Worm (Caenorhabditis elegans) whole organism, L4/young adult: ENCODE data around the gene ZC443.3.

ENCODE experiments used
- W03F9.2 ChIP-seq: fragments of 150-350 bp; optimal IDR thresholded peaks from 2 replicates; lab custom pipeline; 2014; ENCODE audit warnings: missing biosample characterization, missing genetic modification characterization
- dao-5 ChIP-seq: sonication (generic microtip); optimal IDR thresholded peaks from 2 replicates; lab custom pipeline; 2016; ENCODE audit warnings: missing genotype, missing genetic modification characterization, moderate library complexity, missing compliant biosample characterization
- him-1 ChIP-seq: sonication (generic microtip); optimal IDR thresholded peaks from 2 replicates; lab custom pipeline; 2016; ENCODE audit warnings: missing genotype, missing genetic modification reagents, missing genetic modification characterization, missing compliant biosample characterization

Gene ZC443.3

DNA sequence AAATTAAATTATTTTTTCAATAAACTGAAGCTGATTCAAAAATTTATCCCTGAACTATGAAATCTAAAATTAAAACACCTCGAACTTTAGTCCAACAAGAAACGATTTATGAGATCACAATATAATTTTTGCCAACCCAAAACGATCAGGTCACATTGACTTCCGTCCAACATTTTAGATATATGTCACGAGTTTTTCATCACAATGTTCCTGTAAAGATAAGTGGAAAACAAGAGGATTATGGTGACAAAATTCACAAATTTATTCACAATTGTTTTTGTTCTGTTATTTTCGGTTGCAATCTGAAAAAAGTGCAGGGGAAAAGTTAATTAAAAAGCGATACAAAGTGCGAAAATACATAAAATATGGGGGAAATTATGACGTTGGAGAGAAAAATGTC lies 2.8 kb upstream of the ZC443.3 start:
- no peak for TF ChIP-seq him-1 (tag; lab: Kevin White, UChicago)
- TF ChIP-seq W03F9.2 (tag; lab: Kevin White, UChicago) = no peak
- no peak for TF ChIP-seq dao-5 (tag; lab: Kevin White, UChicago)

DNA sequence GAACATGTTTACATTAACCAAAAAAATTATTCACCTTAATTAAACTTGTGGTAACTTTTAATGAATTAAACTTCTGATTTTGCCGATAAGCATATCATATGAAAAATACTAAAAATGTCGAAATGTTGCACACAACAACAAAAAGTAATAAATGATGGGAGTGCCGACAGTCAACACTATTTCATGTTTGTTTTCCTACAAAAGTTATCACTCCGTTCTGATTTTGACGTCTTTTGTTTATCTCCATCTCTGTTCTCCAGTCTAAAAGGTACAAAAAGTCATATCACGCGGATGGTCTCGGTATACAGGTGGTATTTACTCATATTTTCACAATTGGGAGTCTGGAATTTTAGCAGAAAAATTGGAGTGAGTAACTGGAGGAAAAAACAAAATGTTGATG lies 1.5 kb upstream of the ZC443.3 start:
- no peak for TF ChIP-seq W03F9.2 (tag; lab: Kevin White, UChicago)
- no peak for TF ChIP-seq him-1 (tag; lab: Kevin White, UChicago)
- no peak for TF ChIP-seq dao-5 (tag; lab: Kevin White, UChicago)

DNA sequence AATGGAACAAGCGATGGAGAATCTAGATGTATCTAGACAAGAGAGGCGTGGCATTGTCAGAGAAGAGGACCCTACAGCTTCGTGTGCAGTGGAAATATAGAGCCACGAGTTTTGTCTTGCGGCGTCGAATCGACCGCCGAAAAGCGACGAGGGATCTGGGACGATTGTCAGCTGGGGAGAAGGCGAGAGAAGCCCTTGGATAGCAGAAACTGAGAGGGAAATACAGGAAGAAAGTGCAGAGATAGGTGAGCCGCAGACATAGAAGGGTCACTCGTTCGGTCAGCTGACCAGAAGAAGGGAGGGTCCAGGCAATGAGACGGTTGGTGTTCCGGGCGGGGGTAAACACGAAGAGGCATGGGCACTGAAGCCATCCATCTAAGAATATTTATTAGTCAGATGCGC lies 560 bp upstream of the ZC443.3 start:
- no peak for TF ChIP-seq W03F9.2 (tag; lab: Kevin White, UChicago)
- TF ChIP-seq dao-5 (tag; lab: Kevin White, UChicago) = no peak
- TF ChIP-seq him-1 (tag; lab: Kevin White, UChicago) = peak; percentile 83

DNA sequence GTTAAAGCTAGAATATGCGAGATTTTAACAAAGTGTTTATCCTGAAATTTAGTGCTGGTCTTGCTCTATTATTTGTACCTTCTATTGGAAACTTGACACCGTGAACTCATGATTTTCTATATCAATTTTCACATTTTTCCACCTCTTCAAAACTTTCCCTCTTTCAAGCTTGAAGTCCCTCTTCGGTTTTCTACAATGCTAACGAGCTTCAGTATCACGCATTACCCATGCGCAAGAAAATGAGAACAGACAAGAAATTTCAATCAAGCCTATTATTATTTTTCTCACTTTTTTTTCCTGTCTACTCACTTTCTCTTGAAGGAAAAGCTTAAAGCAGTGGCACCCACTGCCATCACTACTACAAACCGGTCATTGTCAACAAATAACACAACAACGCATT lies 2.1 kb downstream of the ZC443.3 start:
- no peak for TF ChIP-seq him-1 (tag; lab: Kevin White, UChicago)
- TF ChIP-seq W03F9.2 (tag; lab: Kevin White, UChicago) = no peak
- TF ChIP-seq dao-5 (tag; lab: Kevin White, UChicago) = no peak

DNA sequence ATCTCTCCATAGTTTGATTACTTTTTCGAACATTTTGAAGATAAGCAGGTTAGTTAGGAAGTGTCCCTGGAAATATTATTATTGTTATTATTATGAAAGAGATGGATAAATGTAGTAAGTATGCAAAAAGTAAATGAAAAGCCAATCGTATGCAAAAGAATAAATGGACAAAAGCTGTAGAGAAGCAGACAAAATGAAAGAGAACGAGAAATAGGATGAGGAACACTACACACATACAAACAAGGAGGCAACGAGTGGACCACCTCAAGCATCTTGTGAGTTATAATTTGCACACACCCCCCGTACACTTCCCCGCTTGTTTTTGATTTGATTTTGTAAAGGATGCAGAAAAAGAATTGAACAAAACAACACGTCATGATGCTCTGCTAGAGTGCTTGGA lies 2.8 kb downstream of the ZC443.3 start, which contains the start of gene ZC443.2:
Gene ZC443.2 (minus strand): TSS at position 67 of the 400 bp plus-strand sequence.
- no peak for TF ChIP-seq him-1 (tag; lab: Kevin White, UChicago)

DNA sequence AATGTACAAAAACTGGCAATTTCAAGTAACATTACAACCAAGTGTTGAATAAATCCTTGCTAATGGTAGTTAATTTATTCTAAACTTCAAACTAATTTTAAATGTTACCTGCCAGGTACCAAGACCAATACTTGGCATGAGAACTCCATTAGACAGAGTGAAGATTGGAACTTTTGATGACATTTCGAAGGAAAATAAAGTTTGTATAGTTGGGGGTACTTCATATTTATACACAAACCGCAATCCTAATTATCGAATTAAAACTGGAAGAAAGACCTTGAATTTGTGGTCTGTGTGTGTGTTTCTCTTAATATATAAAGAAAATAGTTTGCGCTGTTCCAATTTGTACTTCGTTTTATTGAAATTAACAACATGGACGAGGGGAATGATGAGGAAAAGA lies 4.0 kb downstream of the ZC443.3 start, which contains the start of gene ZC443.1:
Gene ZC443.1 (minus strand): TSS at position 205 of the 400 bp plus-strand sequence.
- no peak for TF ChIP-seq W03F9.2 (tag; lab: Kevin White, UChicago)
- no peak for TF ChIP-seq dao-5 (tag; lab: Kevin White, UChicago)
- TF ChIP-seq him-1 (tag; lab: Kevin White, UChicago) = no peak

DNA sequence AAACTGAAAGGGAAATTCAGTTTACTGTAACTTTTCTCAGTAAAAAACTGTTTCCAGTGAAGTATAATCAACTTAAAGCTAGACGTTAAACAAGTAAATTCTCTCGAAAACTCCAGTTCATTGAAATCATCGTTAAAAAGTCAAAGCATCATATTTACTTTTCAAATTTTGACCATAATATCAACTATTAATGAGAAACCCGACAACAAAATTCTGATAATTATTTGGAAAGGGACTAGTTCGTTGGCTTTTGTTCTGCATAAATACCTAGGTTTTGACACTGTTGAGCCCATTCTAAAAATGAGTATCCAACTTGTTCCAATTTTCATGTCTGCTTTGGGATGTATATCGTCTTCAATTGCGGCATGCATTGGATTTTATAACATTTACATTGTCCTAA lies 7.7 kb downstream of the ZC443.3 start, which contains the start of gene ZC443.7:
Gene ZC443.7 (plus strand): TSS at position 301 of the 400 bp plus-strand sequence.
- TF ChIP-seq him-1 (tag; lab: Kevin White, UChicago) = no peak
- TF ChIP-seq W03F9.2 (tag; lab: Kevin White, UChicago) = no peak
- no peak for TF ChIP-seq dao-5 (tag; lab: Kevin White, UChicago)

DNA sequence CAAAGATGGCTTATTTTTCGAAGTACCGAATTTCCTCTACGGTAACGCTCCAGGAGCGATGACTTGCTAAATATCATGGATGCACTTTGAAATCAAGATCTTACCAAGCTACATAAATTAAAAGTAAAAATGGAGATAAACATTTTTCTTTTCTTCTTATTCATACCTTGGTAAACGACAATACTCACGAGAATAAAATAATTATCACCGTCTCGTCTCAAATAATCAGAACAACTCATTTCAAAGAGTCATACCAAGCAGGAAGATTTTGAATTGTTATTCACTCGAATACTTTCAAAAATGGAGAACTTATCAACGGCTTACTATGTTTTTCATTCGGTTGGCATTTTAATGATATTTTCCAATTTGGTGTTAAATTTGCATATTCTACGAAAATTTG lies 10.6 kb downstream of the ZC443.3 start, which contains the start of gene srbc-45:
Gene srbc-45 (plus strand): TSS at position 301 of the 400 bp plus-strand sequence.
- no peak for TF ChIP-seq him-1 (tag; lab: Kevin White, UChicago)
- no peak for TF ChIP-seq dao-5 (tag; lab: Kevin White, UChicago)
- TF ChIP-seq W03F9.2 (tag; lab: Kevin White, UChicago) = no peak

DNA sequence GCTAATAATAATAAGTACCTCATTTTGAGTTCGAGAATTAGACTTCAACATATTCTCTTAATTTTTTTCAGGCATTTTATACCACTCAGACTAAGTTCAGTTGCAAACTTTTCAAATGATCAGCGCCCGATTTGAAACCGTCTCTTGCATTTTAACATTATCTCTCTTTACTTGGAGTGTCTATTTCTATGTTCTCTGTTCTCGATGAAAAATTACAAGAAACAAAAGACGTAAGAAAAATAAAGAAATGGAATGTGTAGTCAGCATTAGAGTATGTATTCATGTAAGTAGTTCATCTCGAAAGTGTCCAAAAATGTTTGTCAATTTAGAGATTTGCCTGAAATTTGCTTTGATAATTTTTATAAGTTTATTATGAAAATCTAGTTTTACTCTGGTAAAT lies 13.8 kb downstream of the ZC443.3 start, which contains the start of gene ugt-3:
Gene ugt-3 (minus strand): TSS at position 101 of the 400 bp plus-strand sequence.
- TF ChIP-seq W03F9.2 (tag; lab: Kevin White, UChicago) (no peak), him-1 (tag; lab: Kevin White, UChicago) (no peak), dao-5 (tag; lab: Kevin White, UChicago) (no peak)

DNA sequence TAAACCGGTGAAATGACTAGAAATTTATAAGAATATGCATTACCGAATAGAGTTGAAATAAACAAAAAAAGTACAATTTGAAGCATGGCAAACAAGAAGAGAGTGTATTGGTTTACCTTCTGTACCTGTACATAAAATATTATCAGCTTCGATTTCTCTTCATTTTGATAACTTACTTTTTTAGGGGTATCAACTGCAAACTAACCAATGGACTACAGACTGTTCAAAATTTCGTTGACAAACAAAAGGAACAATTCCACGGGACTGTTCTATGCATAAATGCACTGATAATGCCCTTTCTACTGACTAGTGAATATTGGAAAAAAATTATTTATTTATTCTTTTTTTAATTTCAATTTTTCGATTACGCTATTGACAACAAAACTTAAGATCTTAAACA lies 15.9 kb downstream of the ZC443.3 start, which contains the start of gene ugt-6:
Gene ugt-6 (minus strand): TSS at position 233 of the 400 bp plus-strand sequence.
- TF ChIP-seq W03F9.2 (tag; lab: Kevin White, UChicago) (no peak), him-1 (tag; lab: Kevin White, UChicago) (no peak), dao-5 (tag; lab: Kevin White, UChicago) (no peak)

DNA sequence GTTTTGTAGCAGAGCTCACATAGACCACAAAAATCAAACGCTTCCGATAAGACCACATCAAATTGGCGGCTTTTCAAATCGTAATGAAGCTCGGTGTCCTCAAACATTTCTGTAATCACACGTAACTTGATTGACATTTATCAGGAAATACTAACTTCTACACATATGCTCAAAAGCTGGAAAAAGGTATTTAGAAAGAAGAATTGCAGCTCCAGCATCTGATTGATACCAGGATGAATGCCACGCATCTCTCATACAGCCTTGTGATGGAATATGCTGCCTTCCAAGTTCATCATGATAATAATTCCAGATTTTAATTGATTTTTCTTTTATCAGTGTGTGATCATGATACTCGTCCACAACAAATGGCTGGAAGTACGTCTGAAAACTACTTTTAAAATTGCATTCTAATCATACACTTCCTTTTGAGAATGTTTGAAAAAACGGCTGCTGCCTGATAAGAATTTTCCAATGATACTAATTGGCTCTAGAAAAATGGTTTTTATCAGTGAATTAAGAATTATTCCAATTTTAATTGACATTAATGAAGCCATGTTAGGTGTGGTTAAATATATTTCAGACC lies 16.9 kb downstream of the ZC443.3 start:
- TF ChIP-seq him-1 (tag; lab: Kevin White, UChicago) (no peak), W03F9.2 (tag; lab: Kevin White, UChicago) (no peak), dao-5 (tag; lab: Kevin White, UChicago) (no peak)

DNA sequence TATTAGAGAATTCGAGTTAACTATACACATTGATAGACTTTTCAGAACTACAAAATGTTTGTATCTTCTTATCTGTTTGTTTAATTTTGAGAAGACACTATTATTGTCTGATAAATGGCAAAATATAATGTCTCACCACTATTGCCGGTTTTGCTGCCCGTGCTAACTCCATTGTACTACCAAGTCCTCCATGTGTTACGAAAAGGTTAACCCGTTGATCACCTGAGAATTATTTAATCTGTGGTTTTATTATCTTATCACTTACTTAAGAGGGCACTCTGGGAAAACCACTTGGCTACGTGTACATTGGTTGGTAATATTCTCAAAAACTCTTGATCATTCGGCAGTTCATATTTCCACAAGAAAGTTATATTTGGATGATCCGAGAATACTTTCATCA lies 18.0 kb downstream of the ZC443.3 start:
- TF ChIP-seq W03F9.2 (tag; lab: Kevin White, UChicago) (no peak), him-1 (tag; lab: Kevin White, UChicago) (no peak), dao-5 (tag; lab: Kevin White, UChicago) (no peak)

DNA sequence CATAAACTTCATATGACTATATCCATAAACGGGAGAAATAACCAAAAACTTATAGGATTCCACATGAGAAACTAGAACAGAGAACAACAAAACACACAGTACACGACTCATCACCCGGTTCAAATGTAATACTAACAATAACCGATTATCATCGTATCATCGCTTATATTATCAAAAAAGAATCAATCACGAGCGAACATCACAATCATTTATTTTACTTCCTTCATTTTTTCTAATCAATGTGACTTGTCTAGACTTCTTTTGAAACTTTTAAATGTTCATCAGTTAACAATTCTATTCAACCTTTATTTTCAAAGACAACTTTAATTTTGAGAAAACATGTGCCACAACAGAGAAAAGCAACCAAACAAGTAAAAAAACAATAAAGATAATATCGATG lies 18.7 kb downstream of the ZC443.3 start, which contains the start of gene ugt-4:
Gene ugt-4 (minus strand): TSS at position 141 of the 400 bp plus-strand sequence.
- TF ChIP-seq him-1 (tag; lab: Kevin White, UChicago) = no peak
- TF ChIP-seq W03F9.2 (tag; lab: Kevin White, UChicago) = no peak
- TF ChIP-seq dao-5 (tag; lab: Kevin White, UChicago) = no peak

DNA sequence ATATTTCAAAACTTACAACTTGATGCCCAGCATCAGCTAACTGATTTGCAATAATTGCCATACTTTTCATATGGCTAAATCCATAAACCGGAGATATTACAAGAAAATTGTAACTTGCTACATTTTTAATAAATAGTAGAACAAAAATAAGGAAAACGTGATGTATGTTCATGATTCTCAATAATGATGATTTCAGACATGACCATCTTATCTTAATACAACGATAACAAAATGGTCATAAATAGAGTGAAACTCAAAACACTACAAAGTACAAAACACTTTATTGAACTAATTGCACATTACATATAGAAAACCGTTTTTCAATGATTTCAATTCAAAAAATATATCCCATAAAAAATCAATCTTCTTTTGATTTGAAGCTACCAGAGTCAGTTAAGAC lies 21.2 kb downstream of the ZC443.3 start, which contains the start of gene ugt-5:
Gene ugt-5 (minus strand): TSS at position 214 of the 400 bp plus-strand sequence.
- TF ChIP-seq W03F9.2 (tag; lab: Kevin White, UChicago) = no peak
